Worm (Caenorhabditis elegans): ENCODE data around the gene sre-33.

The sre-33 gene

DNA sequence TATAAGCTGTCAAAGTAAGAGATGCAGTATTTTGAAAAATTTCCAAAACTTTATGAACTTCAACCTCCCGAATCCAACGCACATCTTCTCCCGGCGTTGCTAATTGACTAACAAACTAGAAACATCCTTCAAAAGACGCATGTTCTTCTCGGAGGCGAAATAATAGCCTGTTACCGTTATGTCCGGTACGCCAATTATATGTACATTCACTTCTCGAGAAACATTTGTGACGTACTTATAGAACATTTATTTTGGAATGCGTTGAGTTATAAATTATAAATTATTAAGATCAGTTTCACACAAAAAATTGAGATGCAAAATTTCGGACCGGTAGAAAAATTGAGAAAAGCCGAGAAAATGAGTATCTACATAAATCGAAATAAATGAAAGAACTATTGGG, 43.9 kb downstream of the sre-33 start, which contains the start of gene T21B4.3:
Gene T21B4.3 (minus strand): TSS at position 101 of the 400 bp plus-strand sequence.
- TF ChIP-seq zag-1 (tag; optimal IDR thresholded peaks at IDR 0.05) = no peak
- TF ChIP-seq elt-3 (tag; optimal IDR thresholded peaks at IDR 0.05) = no peak
- TF ChIP-seq crh-2 (tag; optimal IDR thresholded peaks at IDR 0.05) = no peak
- TF ChIP-seq snpc-4 (tag; optimal IDR thresholded peaks at IDR 0.05) = no peak
- TF ChIP-seq fos-1 (tag; optimal IDR thresholded peaks at IDR 0.05) = no peak
- no peak for TF ChIP-seq nhr-21 (tag; optimal IDR thresholded peaks at IDR 0.05)
- TF ChIP-seq unc-39 (tag; optimal IDR thresholded peaks at IDR 0.05) = no peak
- TF ChIP-seq mbf-1 (tag; optimal IDR thresholded peaks at IDR 0.05) = no peak
- no peak for TF ChIP-seq sma-3 (GFP tag; optimal IDR thresholded peaks at IDR 0.05)
- TF ChIP-seq nhr-12 (tag; optimal IDR thresholded peaks at IDR 0.05) = no peak
- TF ChIP-seq nhr-129 (tag; optimal IDR thresholded peaks at IDR 0.05) = no peak

DNA sequence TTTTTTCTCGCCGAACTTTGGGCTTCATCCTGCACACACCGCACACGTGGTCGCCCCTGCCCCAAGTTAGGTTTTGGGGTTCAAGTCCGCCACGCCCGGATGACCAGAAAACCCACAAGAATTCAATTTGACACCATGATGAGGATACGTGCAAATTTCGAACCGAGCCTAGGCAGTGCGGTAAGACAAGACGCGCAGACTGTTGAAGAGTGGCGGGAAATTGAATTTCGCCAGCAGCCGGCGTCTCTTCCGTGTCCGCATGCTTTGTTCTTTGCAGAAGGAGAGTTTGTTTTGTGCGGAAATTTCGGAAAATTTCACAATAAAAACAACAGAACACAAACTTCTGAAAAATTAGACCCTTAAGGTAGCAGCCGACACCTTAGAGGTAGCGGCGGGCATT, 46.9 kb downstream of the sre-33 start:
- TF ChIP-seq blmp-1 (tag; optimal IDR thresholded peaks at IDR 0.05; ENCODE audit: insufficient read depth) = no peak
- no peak for TF ChIP-seq ZK546.5 (tag; optimal IDR thresholded peaks at IDR 0.05)
- no peak for TF ChIP-seq lin-11 (tag; optimal IDR thresholded peaks at IDR 0.05)
- TF ChIP-seq gmeb-1 (tag; optimal IDR thresholded peaks at IDR 0.05) = no peak
- TF ChIP-seq unc-55 (GFP tag; optimal IDR thresholded peaks at IDR 0.05) = no peak

DNA sequence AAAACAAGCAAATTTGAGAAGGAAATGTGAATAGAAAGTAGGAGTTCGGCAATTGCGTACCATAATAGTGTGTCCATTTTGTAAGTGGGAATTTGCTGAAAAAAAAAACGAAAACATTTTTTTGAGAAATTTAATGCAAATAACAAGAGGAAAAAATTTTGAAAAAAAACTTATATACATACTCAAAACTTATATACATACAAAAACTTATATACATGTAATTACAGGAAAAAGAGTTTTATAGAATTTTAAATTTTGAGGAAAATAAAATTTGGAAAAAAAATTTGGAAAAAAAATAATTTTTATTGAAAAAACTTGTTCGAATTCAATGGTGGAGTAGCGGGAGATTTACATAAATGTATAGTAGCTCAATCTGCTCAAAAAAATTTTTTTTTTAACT, 49.7 kb downstream of the sre-33 start, which contains the start of gene ador-1:
Gene ador-1 (minus strand): TSS at position 101 of the 400 bp plus-strand sequence.
- TF ChIP-seq sem-4 (tag; optimal IDR thresholded peaks at IDR 0.05) (no peak), nhr-6 (tag; optimal IDR thresholded peaks at IDR 0.05) (no peak), mbf-1 (tag; optimal IDR thresholded peaks at IDR 0.05) (no peak), nhr-10 (tag; optimal IDR thresholded peaks at IDR 0.05) (no peak), unc-39 (tag; optimal IDR thresholded peaks at IDR 0.05) (no peak), nhr-129 (tag; optimal IDR thresholded peaks at IDR 0.05) (no peak), fos-1 (tag; optimal IDR thresholded peaks at IDR 0.05) (no peak), ztf-11 (tag; optimal IDR thresholded peaks at IDR 0.05) (no peak), lin-11 (tag; optimal IDR thresholded peaks at IDR 0.05) (no peak)

All from whole organism, L2 larva.